Worm (Caenorhabditis elegans) whole organism, L4/young adult: ENCODE results near the gene R13D11.3.
"Not testable (repeated sequence)": the region's sequence is repeated elsewhere in the genome, so short reads cannot be mapped to it uniquely, and the experiment has no call there.

ENCODE experiments used
- W03F9.2 ChIP-seq: fragments of 150-350 bp; optimal IDR thresholded peaks from 2 replicates; lab custom pipeline; 2014; ENCODE audit warnings: missing biosample characterization, missing genetic modification characterization
- dao-5 ChIP-seq: sonication (generic microtip); optimal IDR thresholded peaks from 2 replicates; lab custom pipeline; 2016; ENCODE audit warnings: missing genotype, missing genetic modification characterization, moderate library complexity, missing compliant biosample characterization
- him-1 ChIP-seq: sonication (generic microtip); optimal IDR thresholded peaks from 2 replicates; lab custom pipeline; 2016; ENCODE audit warnings: missing genotype, missing genetic modification reagents, missing genetic modification characterization, missing compliant biosample characterization

The R13D11.3 gene

DNA sequence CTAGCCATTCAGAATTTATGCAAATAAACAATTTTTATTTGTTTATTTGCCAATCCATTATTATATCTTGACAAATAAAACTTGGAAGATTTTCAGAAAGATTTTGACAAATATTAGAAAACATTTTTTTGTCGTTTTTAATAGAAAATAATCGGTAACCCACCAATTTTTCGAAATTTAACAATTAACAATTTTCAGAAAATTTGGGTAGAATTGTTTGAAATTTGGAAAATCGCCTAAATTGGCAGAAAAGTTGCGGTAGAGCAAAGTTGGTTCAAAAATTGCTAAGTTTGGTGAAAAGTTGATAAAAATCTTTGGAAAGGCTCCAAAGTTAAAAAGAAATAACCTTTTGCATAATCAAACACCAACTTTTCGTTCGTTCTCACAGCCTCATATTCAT is 6.6 kb upstream of the R13D11.3 start:
- TF ChIP-seq W03F9.2 (tag; lab: Kevin White, UChicago), result no peak
- no peak for TF ChIP-seq him-1
- TF ChIP-seq dao-5, result no peak

DNA sequence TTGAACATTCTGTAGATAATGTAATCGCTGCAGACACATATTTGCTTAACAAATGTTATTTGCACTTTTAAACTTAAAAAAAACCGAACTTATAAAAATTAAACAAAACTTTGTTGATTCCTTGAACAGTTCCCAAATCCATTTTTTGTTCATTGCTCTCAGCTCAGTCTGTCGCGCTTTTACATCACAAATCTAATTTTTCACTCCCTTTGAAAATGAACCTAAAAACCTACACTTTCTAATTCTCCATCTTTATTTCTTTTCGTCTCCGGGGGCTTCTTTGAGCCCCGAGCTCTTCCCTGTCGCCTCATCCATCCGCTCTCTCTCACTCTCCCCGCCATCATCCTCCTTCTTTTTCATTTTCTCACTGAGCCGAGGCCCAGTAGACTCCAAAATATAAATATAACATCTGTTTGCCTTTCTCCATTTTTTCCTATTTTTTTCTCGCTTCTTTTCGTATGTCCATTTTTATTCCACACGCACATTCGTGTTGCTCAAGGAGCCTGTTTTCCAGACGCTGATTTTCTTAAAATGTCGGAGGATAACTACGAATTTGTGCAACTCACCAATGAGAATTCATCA is 4.4 kb upstream of the R13D11.3 start, which contains the start of gene R13D11.4:
Gene R13D11.4 (plus strand): TSS at position 532 of the 582 bp plus-strand sequence.
- TF ChIP-seq him-1, result no peak
- no peak for TF ChIP-seq dao-5
- no peak for TF ChIP-seq W03F9.2 (tag; lab: Kevin White, UChicago)

DNA sequence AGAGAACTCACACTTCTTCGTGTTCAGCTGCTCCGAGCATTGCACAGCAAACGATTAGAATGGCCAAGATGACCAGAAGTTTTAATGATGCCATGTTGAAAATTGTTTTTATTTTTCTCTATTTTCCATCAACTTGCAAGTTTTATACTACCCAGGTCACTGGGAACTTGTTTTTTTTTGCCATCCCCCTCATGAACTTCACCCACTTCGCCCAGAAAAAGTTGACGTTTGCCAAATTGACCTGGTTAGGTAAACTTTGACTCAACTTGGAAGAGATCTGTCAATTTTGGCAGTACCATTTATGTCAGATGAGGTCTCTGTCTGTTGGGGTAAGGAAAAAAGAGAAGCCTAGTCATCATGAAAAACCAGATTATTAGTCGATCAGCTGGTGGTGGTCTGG is 1.7 kb upstream of the R13D11.3 start, which contains the start of gene R13D11.10:
Gene R13D11.10 (minus strand): TSS at position 101 of the 400 bp plus-strand sequence.
- TF ChIP-seq dao-5 (no peak), him-1 (no peak), W03F9.2 (tag; lab: Kevin White, UChicago) (no peak)

DNA sequence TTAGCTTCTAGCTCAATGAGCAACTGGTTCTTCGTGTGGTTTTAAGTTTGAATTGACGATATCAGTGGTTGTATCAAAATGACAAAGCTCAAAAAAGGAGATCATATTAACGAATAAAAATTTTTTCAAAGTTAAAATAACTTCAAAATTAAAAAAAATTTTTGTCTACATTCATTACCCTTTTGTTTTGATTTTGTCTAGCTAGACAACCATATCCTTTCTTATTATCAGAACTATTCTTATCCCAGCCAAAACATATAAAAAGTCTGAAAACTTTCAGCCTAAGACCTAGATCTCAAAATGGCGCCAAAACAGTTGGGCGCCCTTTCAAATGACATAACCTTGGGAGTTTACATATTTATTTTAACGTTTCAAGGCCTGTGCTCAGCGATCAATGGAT is 2.4 kb downstream of the R13D11.3 start, which contains the start of gene R13D11.1:
Gene R13D11.1 (plus strand): TSS at position 301 of the 400 bp plus-strand sequence.
- TF ChIP-seq W03F9.2 (tag; lab: Kevin White, UChicago) (no peak), him-1 (no peak), dao-5 (no peak)

DNA sequence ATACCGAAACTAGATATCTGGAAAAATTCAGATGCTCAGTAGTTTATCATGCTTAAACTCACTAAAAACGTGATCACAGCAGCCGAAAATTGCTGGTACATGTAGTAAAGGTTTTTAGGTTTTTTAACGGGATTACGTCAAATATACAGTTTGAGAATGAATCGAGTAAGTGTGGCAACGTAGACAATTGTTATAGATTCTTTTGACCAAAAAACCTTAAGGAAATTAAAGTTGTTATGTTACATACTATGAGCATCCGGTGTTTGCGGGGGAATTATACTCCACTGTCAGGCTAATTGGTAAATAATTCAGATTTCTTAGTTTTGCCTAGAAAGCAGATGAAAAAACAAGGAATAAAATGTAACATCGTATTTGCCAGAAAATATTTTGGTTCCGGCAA is 5.8 kb downstream of the R13D11.3 start, which contains the start of gene srx-32:
Gene srx-32 (minus strand): TSS at position 101 of the 400 bp plus-strand sequence.
- TF ChIP-seq dao-5; him-1; W03F9.2 (tag; lab: Kevin White, UChicago): not testable (repeated sequence)

DNA sequence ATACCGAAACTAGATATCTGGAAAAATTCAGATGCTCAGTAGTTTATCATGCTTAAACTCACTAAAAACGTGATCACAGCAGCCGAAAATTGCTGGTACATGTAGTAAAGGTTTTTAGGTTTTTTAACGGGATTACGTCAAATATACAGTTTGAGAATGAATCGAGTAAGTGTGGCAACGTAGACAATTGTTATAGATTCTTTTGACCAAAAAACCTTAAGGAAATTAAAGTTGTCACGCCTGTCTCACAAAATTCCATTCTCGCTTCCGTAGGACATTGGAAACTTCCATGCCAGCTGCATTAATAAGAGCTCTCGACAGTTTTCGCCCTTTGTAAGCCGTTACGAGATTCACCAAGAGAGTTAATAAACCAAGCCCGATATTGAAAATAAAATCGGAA is 8.1 kb downstream of the R13D11.3 start, which contains the start of gene srx-31:
Gene srx-31 (minus strand): TSS at position 101 of the 400 bp plus-strand sequence.
- not testable (repeated sequence) for TF ChIP-seq him-1; W03F9.2 (tag; lab: Kevin White, UChicago); dao-5

- no peak for TF ChIP-seq W03F9.2 (tag; lab: Kevin White, UChicago)
- no peak for TF ChIP-seq him-1
- no peak for TF ChIP-seq dao-5
These were observed 11.3 kb downstream of the R13D11.3 start, which contains the start of gene F41H8.2 for ce11 chrV:826097-826496. F41H8.2 (plus strand) TSS chrV:826397.

- TF ChIP-seq him-1 (no peak), dao-5 (no peak), W03F9.2 (tag; lab: Kevin White, UChicago) (no peak)
These were observed 18.6 kb downstream of the R13D11.3 start, which contains the start of gene F41H8.1 for ce11 chrV:833368-833767. F41H8.1 (plus strand) TSS chrV:833668.

DNA sequence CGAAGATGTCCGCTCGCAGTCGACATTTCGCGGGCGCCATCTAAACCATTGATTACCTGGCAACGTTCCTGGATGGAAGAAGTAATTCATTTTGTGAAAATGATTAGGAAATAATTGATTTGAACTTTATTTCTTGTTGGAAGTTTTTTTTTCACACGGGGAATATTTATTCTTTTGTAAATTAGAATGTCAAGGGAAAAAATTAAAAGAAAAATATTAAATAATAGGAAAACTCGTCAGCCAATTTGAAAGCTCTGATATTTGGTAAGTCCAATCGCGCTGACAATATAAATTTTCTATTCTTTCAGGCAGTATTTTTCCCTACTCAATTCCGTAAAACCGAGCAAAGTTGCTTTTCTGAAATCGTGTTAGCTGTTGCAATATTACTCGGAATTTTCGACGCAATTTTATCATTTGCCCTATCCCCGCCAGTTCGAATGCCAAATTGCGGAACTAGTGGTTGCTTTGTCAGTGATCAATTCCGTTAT is 24.2 kb downstream of the R13D11.3 start, which contains the start of the genes K09C6.7 and K09C6.10:
Gene K09C6.7 (minus strand): TSS at position 101 of the 488 bp plus-strand sequence.
Gene K09C6.10 (plus strand): TSS at position 438 of the 488 bp plus-strand sequence.
- not testable (repeated sequence) for TF ChIP-seq W03F9.2 (tag; lab: Kevin White, UChicago); him-1; dao-5

DNA sequence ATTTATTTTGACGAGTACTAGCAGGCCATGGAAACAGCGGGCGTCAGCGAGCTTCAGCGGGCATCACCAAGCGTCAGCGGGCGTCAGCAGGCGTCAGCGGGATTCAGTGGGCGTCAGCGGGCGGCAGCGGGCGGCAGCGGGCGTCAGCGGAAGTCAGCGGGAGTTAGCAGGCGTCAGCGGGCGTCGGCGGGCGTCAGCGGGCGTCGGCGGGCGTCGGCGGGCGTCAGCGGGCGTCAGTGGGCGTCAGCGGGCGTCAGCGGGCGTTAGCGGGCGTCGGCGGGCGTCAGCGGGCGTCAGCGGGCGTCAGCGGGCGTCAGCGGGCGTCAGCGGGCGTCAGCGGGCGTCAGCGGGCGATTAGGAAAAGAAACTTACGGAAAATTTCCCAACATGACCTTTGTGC is 27.8 kb downstream of the R13D11.3 start:
- TF ChIP-seq him-1, result no peak
- no peak for TF ChIP-seq W03F9.2 (tag; lab: Kevin White, UChicago)
- no peak for TF ChIP-seq dao-5

ce11 chrV:843118-843517 is 28.3 kb downstream of the R13D11.3 start, which contains the start of gene K09C6.8:
K09C6.8 (minus strand) TSS chrV:843218.
- TF ChIP-seq dao-5; him-1; W03F9.2 (tag; lab: Kevin White, UChicago): not testable (repeated sequence)

- TF ChIP-seq him-1, result no peak
- TF ChIP-seq dao-5, result no peak
These were observed 32.7 kb downstream of the R13D11.3 start, which contains the start of gene srbc-13 for ce11 chrV:847521-847920. srbc-13 (plus strand) TSS chrV:847821.

ce11 chrV:849042-849441 is 34.2 kb downstream of the R13D11.3 start:
- TF ChIP-seq dao-5 (no peak), W03F9.2 (tag; lab: Kevin White, UChicago) (no peak)

- TF ChIP-seq dao-5 (no peak), him-1 (no peak), W03F9.2 (tag; lab: Kevin White, UChicago) (no peak)
These were observed 34.7 kb downstream of the R13D11.3 start, which contains the start of gene srbc-12 for ce11 chrV:849512-849911. srbc-12 (plus strand) TSS chrV:849812.

- no peak for TF ChIP-seq dao-5
These were observed 37.4 kb downstream of the R13D11.3 start, which contains the start of gene K09C6.3 for ce11 chrV:852184-852583. K09C6.3 (plus strand) TSS chrV:852484.
